Fruit fly (Drosophila melanogaster) whole organism, adult: ENCODE measurements around the gene Rpn5.

ENCODE experiments used
- CG11617 ChIP-seq: fragments of 200-800 bp; sonication (Bioruptor generic); optimal IDR thresholded peaks from 2 replicates; lab custom pipeline; 2017; ENCODE audit warnings: mild to moderate bottlenecking, missing biosample characterization, missing genetic modification reagents, missing genetic modification characterization
- CG12768 ChIP-seq: fragments of 200-800 bp; sonication (Bioruptor generic); optimal IDR thresholded peaks from 2 replicates; lab custom pipeline; 2017; ENCODE audit warnings: missing biosample characterization, missing genetic modification characterization, mild to moderate bottlenecking, moderate library complexity, missing genetic modification reagents
- CG14711 ChIP-seq: fragments of 200-800 bp; sonication (Bioruptor generic); optimal IDR thresholded peaks from 2 replicates; lab custom pipeline; 2018; ENCODE audit warnings: missing biosample characterization, mild to moderate bottlenecking, missing genetic modification characterization, moderate library complexity
- CG1620 ChIP-seq: fragments of 200-800 bp; sonication (Bioruptor generic); optimal IDR thresholded peaks from 2 replicates; lab custom pipeline; 2016; ENCODE audit warnings: missing biosample characterization, missing genetic modification characterization
- CG33017 ChIP-seq: fragments of 200-800 bp; sonication (Bioruptor generic); optimal IDR thresholded peaks from 2 replicates; lab custom pipeline; 2018; ENCODE audit warnings: missing biosample characterization, mild to moderate bottlenecking, missing genetic modification characterization, moderate library complexity
- CG5204 ChIP-seq: fragments of 200-800 bp; sonication (Bioruptor generic); optimal IDR thresholded peaks from 2 replicates; lab custom pipeline; 2016; ENCODE audit warnings: missing biosample characterization, missing genetic modification characterization
- CG7045 ChIP-seq: fragments of 200-800 bp; sonication (Bioruptor generic); optimal IDR thresholded peaks from 2 replicates; lab custom pipeline; 2017; ENCODE audit warnings: missing biosample characterization, mild to moderate bottlenecking, missing genetic modification characterization
- CG7101 ChIP-seq: fragments of 200-800 bp; sonication (Bioruptor generic); optimal IDR thresholded peaks from 2 replicates; lab custom pipeline; 2018; ENCODE audit warnings: missing biosample characterization, mild to moderate bottlenecking, missing genetic modification characterization, moderate library complexity
- Clk ChIP-seq: fragments of 200-800 bp; sonication (Bioruptor generic); optimal IDR thresholded peaks from 2 replicates; lab custom pipeline; 2017; ENCODE audit warnings: missing biosample characterization, missing genetic modification characterization
- Crg-1 ChIP-seq: fragments of 200-800 bp; sonication (Bioruptor generic); optimal IDR thresholded peaks from 2 replicates; lab custom pipeline; 2016; ENCODE audit warnings: missing biosample characterization, missing genetic modification characterization
- Hr96 ChIP-seq: fragments of 200-800 bp; sonication (Bioruptor generic); optimal IDR thresholded peaks from 2 replicates; lab custom pipeline; 2016; ENCODE audit warnings: missing biosample characterization, missing genetic modification characterization
- Mnt ChIP-seq: fragments of 200-800 bp; sonication (Bioruptor generic); optimal IDR thresholded peaks from 2 replicates; lab custom pipeline; 2016; ENCODE audit warnings: missing biosample characterization, mild to moderate bottlenecking, missing genetic modification characterization
- bab1 ChIP-seq: fragments of 200-800 bp; sonication (Bioruptor generic); optimal IDR thresholded peaks from 3 replicates; lab custom pipeline; 2019; ENCODE audit warnings: missing biosample characterization, mild to moderate bottlenecking, missing genetic modification characterization, moderate library complexity
- cic ChIP-seq: fragments of 200-800 bp; sonication (Bioruptor generic); optimal IDR thresholded peaks from 2 replicates; lab custom pipeline; 2017; ENCODE audit warnings: missing biosample characterization, mild to moderate bottlenecking, missing genetic modification characterization, moderate library complexity
- cnc ChIP-seq, 2 experiments: fragments of >200 bp; optimal IDR thresholded peaks; 2 replicates each; lab custom pipeline; 2017
- kay ChIP-seq: fragments of 200-800 bp; sonication (Bioruptor generic); peaks from one replicate; lab custom pipeline; 2016; ENCODE audit warnings: missing biosample characterization, missing genetic modification characterization, borderline replicate concordance
- ovo ChIP-seq: fragments of 200-800 bp; sonication (Bioruptor generic); optimal IDR thresholded peaks from 2 replicates; lab custom pipeline; 2016; ENCODE audit warnings: missing biosample characterization, missing genetic modification characterization
- pad ChIP-seq: fragments of 200-800 bp; sonication (Bioruptor generic); optimal IDR thresholded peaks from 3 replicates; lab custom pipeline; 2017; ENCODE audit warnings: missing biosample characterization, missing genetic modification characterization, mild to moderate bottlenecking, moderate library complexity, missing genetic modification reagents
- tj ChIP-seq: fragments of 200-800 bp; sonication (Bioruptor generic); optimal IDR thresholded peaks from 3 replicates; lab custom pipeline; 2017; ENCODE audit warnings: missing biosample characterization, mild to moderate bottlenecking, missing genetic modification characterization, moderate library complexity
- toe ChIP-seq: fragments of 200-800 bp; sonication (Bioruptor generic); optimal IDR thresholded peaks from 2 replicates; lab custom pipeline; 2016; ENCODE audit warnings: missing biosample characterization, missing genetic modification characterization

Rpn5 gene

DNA sequence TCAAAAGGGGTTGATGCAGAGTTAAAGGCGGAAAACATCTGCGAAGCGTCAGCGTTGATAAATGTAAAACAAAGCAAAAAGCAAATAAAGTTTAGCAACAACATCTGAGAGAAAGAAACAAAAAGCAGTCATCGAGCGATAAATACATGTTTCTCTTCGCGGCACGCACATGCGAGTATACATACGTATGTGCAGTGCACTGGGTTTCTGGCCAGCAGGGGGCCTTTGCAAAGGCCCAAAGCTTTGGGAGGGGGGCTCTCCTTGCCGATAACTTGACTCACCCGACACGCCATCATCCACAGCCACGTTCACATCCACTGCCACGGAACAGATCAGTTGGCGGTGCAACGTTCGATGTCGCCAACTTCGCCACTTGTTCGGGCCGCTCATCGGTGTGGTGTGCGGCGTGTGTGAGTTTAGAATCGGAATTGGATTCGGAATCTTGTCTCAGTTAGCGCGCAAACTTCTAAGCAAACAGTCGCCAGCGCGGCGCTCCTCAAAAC lies 23.9 kb downstream of the Rpn5 start, which contains the start of gene CG42675:
Gene CG42675, plus strand, starts transcription at position 453 of the 503 bp plus-strand sequence.
- TF ChIP-seq CG11617 (GFP tag; lab: Kevin White, UChicago) = no peak
- TF ChIP-seq CG14711 = no peak
- TF ChIP-seq CG7101 (tag; lab: Kevin White, UChicago) = no peak
- TF ChIP-seq Clk (GFP tag; lab: Kevin White, UChicago) = no peak
- TF ChIP-seq tj (GFP tag; lab: Kevin White, UChicago) = no peak
- TF ChIP-seq CG7045 (GFP tag; lab: Kevin White, UChicago) = no peak

DNA sequence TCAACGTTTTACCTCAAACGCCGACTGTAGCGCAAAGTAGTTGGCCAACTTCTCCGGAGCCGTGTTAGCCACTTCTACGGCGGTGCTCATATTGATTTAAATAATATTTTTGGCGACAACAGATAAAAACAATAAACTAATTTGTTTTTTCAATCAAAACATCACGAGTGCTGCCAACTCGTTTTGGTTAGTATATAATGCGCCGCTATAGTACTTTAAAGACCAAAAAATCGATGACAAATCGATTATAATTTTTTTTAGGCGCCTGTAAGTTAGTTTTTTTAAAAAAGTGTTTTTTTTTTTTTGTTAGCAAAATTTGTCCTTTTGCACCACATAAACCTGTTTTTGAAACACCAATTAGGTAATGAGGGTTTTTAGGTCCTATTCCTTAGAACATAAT lies 31.9 kb downstream of the Rpn5 start, which contains the start of gene Hpr1:
Gene Hpr1, minus strand, starts transcription at position 198 of the 400 bp plus-strand sequence.
- TF ChIP-seq kay (GFP tag; lab: Kevin White, UChicago) = peak; percentile 86
- TF ChIP-seq Clk (GFP tag; lab: Kevin White, UChicago) = no peak

DNA sequence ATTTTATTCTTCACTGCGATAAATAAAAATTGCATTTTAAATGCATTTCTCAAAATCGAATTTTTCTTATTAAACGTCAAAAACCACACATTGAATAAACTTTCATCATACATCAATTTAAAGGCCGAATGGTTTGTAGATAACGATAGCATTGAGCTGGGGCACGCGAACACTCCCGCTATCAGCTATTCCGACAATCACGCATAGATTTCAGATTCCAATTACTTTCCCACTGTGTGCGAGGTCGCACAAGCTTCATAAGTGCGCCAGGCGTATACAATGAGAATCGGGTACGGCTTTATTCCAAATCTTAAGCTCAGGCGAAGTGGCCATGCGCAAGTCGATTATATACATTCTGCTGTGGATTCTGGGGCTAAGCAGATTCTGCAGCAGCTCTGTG lies 32.5 kb downstream of the Rpn5 start, which contains the start of gene CG46303:
Gene CG46303, plus strand, starts transcription at position 223 of the 400 bp plus-strand sequence.
- TF ChIP-seq CG1620 (GFP tag; lab: Kevin White, UChicago) (no peak), kay (GFP tag; lab: Kevin White, UChicago) (no peak), CG7101 (tag; lab: Kevin White, UChicago) (no peak), pad (GFP tag; lab: Kevin White, UChicago) (no peak)

DNA sequence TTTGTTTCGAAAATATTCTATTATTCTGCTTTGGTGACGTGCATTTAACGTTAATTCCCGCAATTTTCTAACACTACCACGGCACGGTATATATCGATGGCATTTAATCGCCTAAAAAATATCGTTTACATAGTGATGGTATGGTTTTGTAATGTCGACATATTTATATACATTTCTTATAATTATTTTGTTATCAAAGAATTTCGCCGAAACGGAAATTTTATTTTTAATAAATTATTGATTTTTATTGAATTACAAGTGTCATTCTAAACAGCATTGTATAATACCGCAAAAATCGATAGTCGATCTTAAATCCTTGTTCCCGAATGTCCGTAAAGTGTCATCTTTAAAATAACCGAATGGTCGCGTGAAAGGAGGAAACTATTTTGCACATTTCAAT lies 35.2 kb downstream of the Rpn5 start, which contains the start of the genes Sec20 and dgrn:
Gene Sec20, minus strand, starts transcription at position 77 of the 400 bp plus-strand sequence.
Gene dgrn, plus strand, starts transcription at position 160 of the 400 bp plus-strand sequence.
- TF ChIP-seq ovo = peak; percentile 57
- peak; percentile 60 for TF ChIP-seq CG7045 (GFP tag; lab: Kevin White, UChicago)
- peak; percentile 74 for TF ChIP-seq Mnt (GFP tag; lab: Kevin White, UChicago)
- peak; percentile 74 for TF ChIP-seq CG11617 (GFP tag; lab: Kevin White, UChicago)
- TF ChIP-seq Hr96 (GFP tag; lab: Kevin White, UChicago) = peak; percentile 40
- TF ChIP-seq CG14711 = peak; percentile 66
- TF ChIP-seq CG12768 (GFP tag; lab: Kevin White, UChicago) = peak; percentile 42
- peak; percentile 62 for TF ChIP-seq tj (GFP tag; lab: Kevin White, UChicago)
- TF ChIP-seq pad (GFP tag; lab: Kevin White, UChicago) = peak; percentile 63
- TF ChIP-seq toe (GFP tag; lab: Kevin White, UChicago) = peak; percentile 69
- peak; percentile 20 for TF ChIP-seq cic (GFP tag; lab: Kevin White, UChicago)
- no peak for TF ChIP-seq cnc (optimal IDR thresholded peaks at IDR 0.05; lab: Kevin White, UChicago)
- TF ChIP-seq CG1620 (GFP tag; lab: Kevin White, UChicago) = peak; percentile 72
- peak; percentile 64 for TF ChIP-seq CG5204 (GFP tag; lab: Kevin White, UChicago)
- TF ChIP-seq CG33017 = peak; percentile 54
- peak; percentile 55 for TF ChIP-seq Crg-1 (GFP tag; lab: Kevin White, UChicago)
- peak; percentile 96 for TF ChIP-seq kay (GFP tag; lab: Kevin White, UChicago)
- TF ChIP-seq bab1 (GFP tag; lab: Kevin White, UChicago) = peak; percentile 64
- TF ChIP-seq CG7101 (tag; lab: Kevin White, UChicago) = peak; percentile 73
- TF ChIP-seq Clk (GFP tag; lab: Kevin White, UChicago) = peak; percentile 36

DNA sequence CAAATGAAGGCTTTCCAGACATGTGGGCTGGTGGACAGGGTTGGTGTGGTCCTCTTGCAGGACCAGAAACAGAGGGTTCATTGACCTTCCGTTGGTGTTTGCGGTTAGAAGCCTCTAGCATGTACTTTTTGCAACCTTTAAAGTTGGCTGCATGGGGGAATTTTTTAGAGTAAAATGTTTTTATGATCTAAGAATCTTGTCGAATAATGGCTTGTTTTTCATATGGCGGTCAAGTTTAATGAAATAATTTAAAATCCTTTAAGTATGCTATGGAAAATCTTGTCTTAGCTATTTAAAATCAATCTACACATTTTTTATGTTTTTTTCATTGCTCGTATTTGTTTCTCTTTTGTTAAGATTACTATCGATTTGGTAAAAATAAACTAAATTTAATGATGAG lies 40.5 kb downstream of the Rpn5 start, which contains the start of gene glob3:
Gene glob3, plus strand, starts transcription at position 301 of the 400 bp plus-strand sequence.
- TF ChIP-seq pad (GFP tag; lab: Kevin White, UChicago) (no peak), bab1 (GFP tag; lab: Kevin White, UChicago) (no peak), CG14711 (no peak), ovo (no peak), CG11617 (GFP tag; lab: Kevin White, UChicago) (no peak), Crg-1 (GFP tag; lab: Kevin White, UChicago) (no peak), CG33017 (no peak), kay (GFP tag; lab: Kevin White, UChicago) (no peak), tj (GFP tag; lab: Kevin White, UChicago) (no peak), cic (GFP tag; lab: Kevin White, UChicago) (no peak), cnc (optimal IDR thresholded peaks at IDR 0.05; lab: Kevin White, UChicago) (no peak), CG12768 (GFP tag; lab: Kevin White, UChicago) (no peak), CG1620 (GFP tag; lab: Kevin White, UChicago) (no peak), CG7101 (tag; lab: Kevin White, UChicago) (no peak), Mnt (GFP tag; lab: Kevin White, UChicago) (no peak), CG5204 (GFP tag; lab: Kevin White, UChicago) (no peak)

DNA sequence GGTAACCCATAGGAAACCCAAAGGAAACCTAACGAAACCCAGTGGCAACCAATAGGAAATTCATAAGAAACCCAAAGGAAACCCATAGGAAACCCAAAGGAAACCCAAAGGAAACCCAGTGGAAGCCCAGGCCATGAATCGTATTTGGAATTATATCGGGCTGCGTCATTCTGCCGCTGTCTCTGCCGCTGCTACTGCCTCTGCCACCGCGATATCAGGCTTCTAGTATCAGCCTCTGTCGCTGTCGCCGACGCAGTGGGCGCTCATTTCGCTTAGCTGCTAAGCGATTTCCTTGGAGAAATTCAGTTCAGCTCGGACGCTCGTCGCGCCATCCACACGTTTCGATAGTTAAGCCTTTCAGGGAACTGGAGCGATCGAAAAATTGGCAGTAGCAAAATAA lies 42.0 kb downstream of the Rpn5 start, which contains the start of gene CG1208:
Gene CG1208, plus strand, starts transcription at position 301 of the 400 bp plus-strand sequence.
- TF ChIP-seq CG7101 (tag; lab: Kevin White, UChicago) (no peak), cic (GFP tag; lab: Kevin White, UChicago) (no peak), CG7045 (GFP tag; lab: Kevin White, UChicago) (no peak), kay (GFP tag; lab: Kevin White, UChicago) (no peak), CG12768 (GFP tag; lab: Kevin White, UChicago) (no peak)
